Fruit fly (Drosophila melanogaster) whole organism, embryonic: Measurements from ENCODE around the gene CG33124.

Source experiments
- Ada2b ChIP-seq: fragments of 200-800 bp; sonication (Bioruptor generic); IDR thresholded peaks from 2 replicates; pipeline ENCODE4 v1.3.6; 2022; ENCODE audit warnings: missing biosample characterization, missing genetic modification characterization
- CG10565 ChIP-seq: fragments of 200-800 bp; sonication (Bioruptor generic); optimal IDR thresholded peaks from 3 replicates; lab custom pipeline; 2016; ENCODE audit warnings: missing biosample characterization, mild to moderate bottlenecking, missing genetic modification characterization
- CG12219 ChIP-seq: fragments of 200-800 bp; sonication (Bioruptor generic); optimal IDR thresholded peaks from 3 replicates; lab custom pipeline; 2018; ENCODE audit warnings: missing biosample characterization, mild to moderate bottlenecking, missing genetic modification characterization
- CG13775 ChIP-seq: fragments of 200-800 bp; sonication (Bioruptor generic); optimal IDR thresholded peaks from 3 replicates; lab custom pipeline; 2017; ENCODE audit warnings: missing biosample characterization, mild to moderate bottlenecking, missing genetic modification characterization
- CG15479 ChIP-seq: fragments of 200-800 bp; sonication (Bioruptor generic); optimal IDR thresholded peaks from 3 replicates; lab custom pipeline; 2019; ENCODE audit warnings: missing biosample characterization, mild to moderate bottlenecking, missing genetic modification characterization, moderate library complexity
- CG17568 ChIP-seq: fragments of 200-800 bp; sonication (Bioruptor generic); optimal IDR thresholded peaks from 2 replicates; lab custom pipeline; 2018; ENCODE audit warnings: missing biosample characterization, mild to moderate bottlenecking, missing genetic modification characterization, moderate library complexity
- CG17829 ChIP-seq: fragments of 200-800 bp; optimal IDR thresholded peaks from 2 replicates; lab custom pipeline; 2019; ENCODE audit warnings: missing biosample characterization, mild to moderate bottlenecking, missing genetic modification characterization, moderate library complexity
- CG3163 ChIP-seq: fragments of 200-800 bp; sonication (Bioruptor generic); optimal IDR thresholded peaks from 3 replicates; lab custom pipeline; 2016; ENCODE audit warnings: missing biosample characterization, missing genetic modification characterization
- CG4328 ChIP-seq: fragments of 200-800 bp; sonication (Bioruptor generic); optimal IDR thresholded peaks from 3 replicates; lab custom pipeline; 2017; ENCODE audit warnings: missing biosample characterization, missing genetic modification reagents, missing genetic modification characterization
- CG4820 ChIP-seq: fragments of 200-800 bp; sonication (Bioruptor generic); optimal IDR thresholded peaks from 3 replicates; lab custom pipeline; 2016; ENCODE audit warnings: missing biosample characterization, missing genetic modification characterization
- CG5953 ChIP-seq: fragments of 200-800 bp; sonication (Bioruptor generic); IDR thresholded peaks from 2 replicates; pipeline ENCODE4 v1.3.6; 2022; ENCODE audit warnings: missing biosample characterization, missing genetic modification characterization
- CG7357 ChIP-seq: fragments of 200-800 bp; sonication (Bioruptor generic); IDR thresholded peaks from 3 replicates; pipeline ENCODE4 v1.3.6; 2022; ENCODE audit warnings: missing biosample characterization, missing genetic modification characterization
- CG8924 ChIP-seq: fragments of 200-800 bp; optimal IDR thresholded peaks from 3 replicates; lab custom pipeline; 2019; ENCODE audit warnings: missing biosample characterization, mild to moderate bottlenecking, missing genetic modification characterization, moderate library complexity
- CG9876 ChIP-seq: fragments of 200-800 bp; sonication (Bioruptor generic); optimal IDR thresholded peaks from 2 replicates; lab custom pipeline; 2016; ENCODE audit warnings: missing biosample characterization, missing genetic modification characterization
- CG9932 ChIP-seq: fragments of 200-800 bp; sonication (Bioruptor generic); IDR thresholded peaks from 2 replicates; pipeline ENCODE4 v1.3.6; 2022; ENCODE audit warnings: missing biosample characterization, missing genetic modification characterization
- CrebB ChIP-seq: fragments of 200-800 bp; sonication (Bioruptor generic); optimal IDR thresholded peaks from 3 replicates; lab custom pipeline; 2018; ENCODE audit warnings: missing biosample characterization, mild to moderate bottlenecking, missing genetic modification characterization
- Dek ChIP-seq: fragments of 200-800 bp; sonication (Bioruptor generic); optimal IDR thresholded peaks from 3 replicates; lab custom pipeline; 2019; ENCODE audit warnings: missing biosample characterization, mild to moderate bottlenecking, missing genetic modification characterization, moderate library complexity
- Doc3 ChIP-seq: fragments of 200-800 bp; sonication (Bioruptor generic); IDR thresholded peaks from 3 replicates; pipeline ENCODE4 v1.3.6; 2022; ENCODE audit warnings: missing biosample characterization, missing genetic modification characterization; ENCODE audit not compliant: partially characterized antibody
- HLH4C ChIP-seq: fragments of 200-800 bp; sonication (Bioruptor generic); IDR thresholded peaks from 3 replicates; pipeline ENCODE4 v1.3.6; 2022; ENCODE audit warnings: missing biosample characterization, missing genetic modification characterization; ENCODE audit not compliant: partially characterized antibody
- Lim3 ChIP-seq: fragments of 200-800 bp; sonication (Bioruptor generic); IDR thresholded peaks from 2 replicates; pipeline ENCODE4 v1.3.6; 2022; ENCODE audit warnings: missing biosample characterization, missing genetic modification characterization
- Lpt ChIP-seq: fragments of >200 bp; optimal IDR thresholded peaks from 2 replicates; lab custom pipeline; 2018; ENCODE audit warnings: missing biosample characterization, missing genetic modification characterization
- NC2β ChIP-seq: fragments of 200-800 bp; sonication (Bioruptor generic); optimal IDR thresholded peaks from 2 replicates; lab custom pipeline; 2016; ENCODE audit warnings: missing biosample characterization, missing genetic modification characterization
- Optix ChIP-seq: fragments of 200-800 bp; sonication (Bioruptor generic); IDR thresholded peaks from 3 replicates; pipeline ENCODE4 v1.3.6; 2022; ENCODE audit warnings: missing biosample characterization, missing genetic modification characterization
- Scr ChIP-seq: fragments of 200-800 bp; sonication (Bioruptor generic); IDR thresholded peaks from 2 replicates; pipeline ENCODE4 v1.3.6; 2022; ENCODE audit warnings: missing biosample characterization, missing genetic modification characterization; ENCODE audit not compliant: partially characterized antibody
- Side ChIP-seq: fragments of 200-800 bp; sonication (Bioruptor generic); optimal IDR thresholded peaks from 2 replicates; lab custom pipeline; 2016; ENCODE audit warnings: missing biosample characterization, missing genetic modification characterization
- Sox100B ChIP-seq: fragments of 200-800 bp; sonication (Bioruptor generic); optimal IDR thresholded peaks from 3 replicates; lab custom pipeline; 2018; ENCODE audit warnings: missing biosample characterization, mild to moderate bottlenecking, missing genetic modification characterization
- Sry-β ChIP-seq: fragments of 200-800 bp; sonication (Bioruptor generic); optimal IDR thresholded peaks from 2 replicates; lab custom pipeline; 2018; ENCODE audit warnings: missing biosample characterization, mild to moderate bottlenecking, missing genetic modification characterization, moderate library complexity
- Ssrp ChIP-seq: fragments of 200-800 bp; sonication (Bioruptor generic); optimal IDR thresholded peaks from 2 replicates; lab custom pipeline; 2018; ENCODE audit warnings: missing biosample characterization, mild to moderate bottlenecking, missing genetic modification characterization, moderate library complexity
- Taf1 ChIP-seq: fragments of 200-800 bp; sonication (Bioruptor generic); IDR thresholded peaks from 2 replicates; pipeline ENCODE4 v1.3.6; 2022; ENCODE audit warnings: missing biosample characterization, missing genetic modification characterization
- amos ChIP-seq: fragments of 200-800 bp; sonication (Bioruptor generic); IDR thresholded peaks from 2 replicates; pipeline ENCODE4 v1.3.6; 2022; ENCODE audit warnings: missing biosample characterization, missing genetic modification characterization; ENCODE audit not compliant: partially characterized antibody
- az2 ChIP-seq: fragments of 200-800 bp; sonication (Bioruptor generic); optimal IDR thresholded peaks from 3 replicates; lab custom pipeline; 2016; ENCODE audit warnings: missing biosample characterization, missing genetic modification characterization
- bab2 ChIP-seq: fragments of 200-800 bp; sonication (Bioruptor generic); optimal IDR thresholded peaks from 2 replicates; lab custom pipeline; 2016; ENCODE audit warnings: missing biosample characterization, missing genetic modification characterization
- bbx ChIP-seq: fragments of 200-800 bp; sonication (Bioruptor generic); IDR thresholded peaks from 2 replicates; pipeline ENCODE4 v1.3.6; 2022; ENCODE audit warnings: missing biosample characterization, missing genetic modification characterization; ENCODE audit not compliant: partially characterized antibody
- btn ChIP-seq: fragments of 200-800 bp; sonication (Bioruptor generic); optimal IDR thresholded peaks from 2 replicates; lab custom pipeline; 2016; ENCODE audit warnings: missing biosample characterization, missing genetic modification characterization
- chinmo ChIP-seq: fragments of 200-800 bp; sonication (Bioruptor generic); IDR thresholded peaks from 4 replicates; pipeline ENCODE4 v1.3.6; 2022; ENCODE audit warnings: missing biosample characterization, missing genetic modification characterization; ENCODE audit not compliant: partially characterized antibody
- dm ChIP-seq: fragments of 200-800 bp; sonication (Bioruptor generic); optimal IDR thresholded peaks from 3 replicates; lab custom pipeline; 2016; ENCODE audit warnings: missing biosample characterization, missing genetic modification characterization
- emc ChIP-seq: fragments of 200-800 bp; sonication (Bioruptor generic); optimal IDR thresholded peaks from 2 replicates; lab custom pipeline; 2016; ENCODE audit warnings: missing biosample characterization, missing genetic modification characterization
- eve ChIP-seq, 2 experiments: fragments of >200 bp; optimal IDR thresholded peaks; 2 replicates each; lab custom pipeline; 2017; ENCODE audit warnings: missing biosample characterization in 2 of 2, missing genetic modification characterization in 2 of 2
- fd64A ChIP-seq: fragments of 200-800 bp; sonication (Bioruptor generic); optimal IDR thresholded peaks from 3 replicates; lab custom pipeline; 2018; ENCODE audit warnings: missing biosample characterization, mild to moderate bottlenecking, missing genetic modification characterization
- fu2 ChIP-seq: fragments of 200-800 bp; sonication (Bioruptor generic); optimal IDR thresholded peaks from 2 replicates; lab custom pipeline; 2016; ENCODE audit warnings: missing biosample characterization, missing genetic modification characterization
- gem ChIP-seq: fragments of 200-800 bp; sonication (Bioruptor generic); optimal IDR thresholded peaks from 2 replicates; lab custom pipeline; 2019; ENCODE audit warnings: missing biosample characterization, mild to moderate bottlenecking, missing genetic modification characterization, moderate library complexity
- grn ChIP-seq: fragments of 200-800 bp; sonication (Bioruptor generic); optimal IDR thresholded peaks from 3 replicates; lab custom pipeline; 2017; ENCODE audit warnings: missing biosample characterization, missing genetic modification characterization
- jumu ChIP-seq: fragments of 200-800 bp; sonication (Bioruptor generic); optimal IDR thresholded peaks from 3 replicates; lab custom pipeline; 2016; ENCODE audit warnings: missing biosample characterization, missing genetic modification characterization
- ken ChIP-seq: fragments of 200-800 bp; sonication (Bioruptor generic); IDR thresholded peaks from 3 replicates; pipeline ENCODE4 v1.3.6; 2022; ENCODE audit warnings: missing biosample characterization, missing genetic modification characterization
- lab ChIP-seq: fragments of 200-800 bp; sonication (Bioruptor generic); optimal IDR thresholded peaks from 3 replicates; lab custom pipeline; 2017; ENCODE audit warnings: missing biosample characterization, missing genetic modification characterization, mild to moderate bottlenecking, moderate library complexity, missing genetic modification reagents
- mam ChIP-seq: fragments of 200-800 bp; sonication (Bioruptor generic); optimal IDR thresholded peaks from 3 replicates; lab custom pipeline; 2016; ENCODE audit warnings: missing biosample characterization, missing genetic modification characterization
- pum ChIP-seq: fragments of 200-800 bp; sonication (Bioruptor generic); optimal IDR thresholded peaks from 2 replicates; lab custom pipeline; 2016; ENCODE audit warnings: missing biosample characterization, missing genetic modification characterization
- sob ChIP-seq: fragments of 200-800 bp; sonication (Bioruptor generic); IDR thresholded peaks from 2 replicates; pipeline ENCODE4 v1.3.6; 2022; ENCODE audit warnings: missing biosample characterization, missing genetic modification characterization
- tll ChIP-seq, 2 experiments: fragments of 200-800 bp in 1 of 2; fragments of >200 bp in 1 of 2; sonication (Bioruptor generic) in 1 of 2; optimal IDR thresholded peaks; 2 replicates each; lab custom pipeline; 2017 to 2019; ENCODE audit warnings: missing biosample characterization in 2 of 2, missing genetic modification characterization in 2 of 2, mild to moderate bottlenecking in 1 of 2, moderate library complexity in 1 of 2
- toy ChIP-seq: fragments of 200-800 bp; sonication (Bioruptor generic); IDR thresholded peaks from 2 replicates; pipeline ENCODE4 v1.3.6; 2022; ENCODE audit warnings: missing biosample characterization, missing genetic modification characterization
- tx ChIP-seq: fragments of 200-800 bp; sonication (Bioruptor generic); optimal IDR thresholded peaks from 2 replicates; lab custom pipeline; 2016; ENCODE audit warnings: missing biosample characterization, missing genetic modification characterization
- usp ChIP-seq: fragments of >200 bp; optimal IDR thresholded peaks from 2 replicates; lab custom pipeline; 2017; ENCODE audit warnings: missing biosample characterization, missing genetic modification characterization

The CG33124 gene

DNA sequence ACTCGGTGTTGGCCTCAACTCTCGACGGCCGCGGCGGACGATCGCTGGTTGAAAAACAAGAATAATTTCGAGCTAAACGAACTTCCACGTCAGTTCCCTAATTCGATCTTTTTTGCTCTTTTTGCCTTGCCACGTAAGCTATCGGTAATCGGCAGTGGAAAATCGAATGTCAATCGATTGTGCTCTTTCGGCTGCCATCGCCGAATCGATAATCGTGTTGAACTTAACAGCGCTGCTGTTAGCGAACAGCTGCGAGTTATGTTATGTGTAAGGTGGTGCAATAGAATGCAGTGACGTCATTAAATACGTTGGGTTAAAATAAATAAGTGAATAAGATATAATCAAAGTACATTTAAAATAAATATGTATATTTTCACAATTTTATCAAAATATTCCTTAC is 27.8 kb upstream of the CG33124 start, which contains the start of gene Sec24CD (continued):
- TF ChIP-seq HLH4C (GFP tag; lab: Robert Waterston, UW) = peak; percentile 99
- no peak for TF ChIP-seq CG5953 (GFP tag; lab: Robert Waterston, UW)
- peak; percentile 97 for TF ChIP-seq chinmo
- TF ChIP-seq CG13775 (GFP tag; lab: Kevin White, UChicago) = no peak
- peak; percentile 33 for TF ChIP-seq CG17829 (tag; lab: Kevin White, UChicago)
- no peak for TF ChIP-seq CG9876 (GFP tag; lab: Kevin White, UChicago)
- no peak for TF ChIP-seq Taf1
- no peak for TF ChIP-seq pum (GFP tag; lab: Kevin White, UChicago)
- no peak for TF ChIP-seq Side
- TF ChIP-seq Sox100B (GFP tag; lab: Kevin White, UChicago) = no peak
- TF ChIP-seq Ada2b (GFP tag; lab: Robert Waterston, UW) = no peak
- TF ChIP-seq grn = no peak
- no peak for TF ChIP-seq ken (GFP tag; lab: Robert Waterston, UW)
- TF ChIP-seq NC2β (GFP tag; lab: Kevin White, UChicago) = no peak
- TF ChIP-seq bab2 (GFP tag; lab: Kevin White, UChicago) = no peak
- TF ChIP-seq fu2 = no peak
- no peak for TF ChIP-seq CG3163 (GFP tag; lab: Kevin White, UChicago)
- TF ChIP-seq sob (GFP tag; lab: Robert Waterston, UW) = no peak
- TF ChIP-seq Optix (GFP tag; lab: Robert Waterston, UW) = no peak
- no peak for TF ChIP-seq CG15479 (GFP tag; lab: Kevin White, UChicago)
- peak; percentile 83 for TF ChIP-seq Scr
- TF ChIP-seq Lpt (GFP tag; lab: Kevin White, UChicago) = no peak
- TF ChIP-seq jumu (GFP tag; lab: Kevin White, UChicago) = no peak
- TF ChIP-seq eve (GFP tag; optimal IDR thresholded peaks at IDR 0.05; lab: Kevin White, UChicago) = no peak
- TF ChIP-seq gem (tag; lab: Kevin White, UChicago) = no peak
- TF ChIP-seq toy (GFP tag; lab: Robert Waterston, UW) = no peak
- TF ChIP-seq CG12219 (GFP tag; lab: Kevin White, UChicago) = no peak
- peak; percentile 84; the same call in 1 of the 2 replicates for TF ChIP-seq amos
- peak; percentile 98 for TF ChIP-seq bbx (GFP tag; lab: Robert Waterston, UW)
- no peak for TF ChIP-seq dm (GFP tag; lab: Kevin White, UChicago)
- TF ChIP-seq btn (GFP tag; lab: Kevin White, UChicago) = no peak
- no peak for TF ChIP-seq CG10565
- no peak for TF ChIP-seq tx (GFP tag; lab: Kevin White, UChicago)
- TF ChIP-seq Sry-β (GFP tag; lab: Kevin White, UChicago) = no peak
- no peak for TF ChIP-seq Ssrp
- peak; percentile 4 for TF ChIP-seq az2 (GFP tag; lab: Kevin White, UChicago)
- TF ChIP-seq emc (GFP tag; lab: Kevin White, UChicago) = no peak
- no peak for TF ChIP-seq Lim3 (GFP tag; lab: Robert Waterston, UW)
- TF ChIP-seq mam (GFP tag; lab: Kevin White, UChicago) = no peak
- no peak for TF ChIP-seq usp
- TF ChIP-seq CG7357 = no peak
- TF ChIP-seq tll (GFP tag; optimal IDR thresholded peaks at IDR 0.05; lab: Kevin White, UChicago) = no peak
- no peak for TF ChIP-seq CG8924
- no peak for TF ChIP-seq fd64A (GFP tag; lab: Kevin White, UChicago)
- TF ChIP-seq CrebB (tag; lab: Kevin White, UChicago) = peak; percentile 68
- no peak for TF ChIP-seq CG9932 (GFP tag; lab: Robert Waterston, UW)
- no peak for TF ChIP-seq lab (GFP tag; lab: Kevin White, UChicago)
- TF ChIP-seq Dek (tag; lab: Kevin White, UChicago) = no peak
- no peak for TF ChIP-seq CG4820
- no peak for TF ChIP-seq CG17568 (GFP tag; lab: Kevin White, UChicago)
- peak; percentile 87 for TF ChIP-seq Doc3 (GFP tag; lab: Robert Waterston, UW)
- no peak for TF ChIP-seq CG4328 (GFP tag; lab: Kevin White, UChicago)
